Worm (Caenorhabditis elegans): ENCODE data around the gene F43G6.7.

DNA sequence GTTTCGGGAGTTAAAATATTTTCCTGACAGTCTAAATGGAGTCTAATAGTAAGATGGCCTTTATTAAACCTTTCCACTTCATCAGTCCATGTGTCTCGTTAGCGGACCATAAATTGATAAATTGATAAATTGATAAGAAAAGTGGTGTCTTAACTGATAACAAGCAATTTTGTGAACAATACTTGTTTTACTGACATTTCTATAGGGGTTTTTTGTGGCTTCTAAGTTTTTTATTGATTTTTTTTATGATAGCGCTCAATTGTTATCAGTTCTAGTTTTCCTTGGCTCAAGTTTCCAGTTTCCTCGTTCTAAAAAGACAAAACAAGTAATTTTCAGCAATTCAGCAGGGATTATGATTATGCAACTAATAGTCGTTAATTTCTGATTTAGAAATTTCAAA lies 8.1 kb upstream of the F43G6.7 start, which contains the start of gene F43G6.17:
- TF ChIP-seq pqm-1 (tag; optimal IDR thresholded peaks at IDR 0.05) (no peak), elt-2 (tag; optimal IDR thresholded peaks at IDR 0.05) (peak; percentile 57), pha-4 (tag; optimal IDR thresholded peaks at IDR 0.05) (no peak), che-1 (tag; optimal IDR thresholded peaks at IDR 0.05) (no peak), tbx-2 (tag; optimal IDR thresholded peaks at IDR 0.05) (no peak), ets-4 (tag; optimal IDR thresholded peaks at IDR 0.05) (no peak), ref-2 (tag; optimal IDR thresholded peaks at IDR 0.05) (no peak), fkh-10 (GFP tag; optimal IDR thresholded peaks at IDR 0.05) (no peak), odd-2 (tag; optimal IDR thresholded peaks at IDR 0.05) (no peak), nfya-1 (tag; optimal IDR thresholded peaks at IDR 0.05) (no peak), F13H6.1 (tag; optimal IDR thresholded peaks at IDR 0.05) (no peak), fax-1 (tag; optimal IDR thresholded peaks at IDR 0.05) (no peak), unc-55 (GFP tag; optimal IDR thresholded peaks at IDR 0.05) (no peak), hlh-8 (tag; optimal IDR thresholded peaks at IDR 0.05) (no peak)
